Worm (Caenorhabditis elegans): ENCODE data around the gene F44D12.16.
A peak's percentile ranks its signal among the peaks of the same experiment; 100 is the strongest.

F44D12.16 gene

ce11 chrIV:10009536-10009935, 19.3 kb upstream of the F44D12.16 start, which contains the start of gene magu-4:
TSS of gene magu-4 (plus strand) at chrIV:10009753.
- TF ChIP-seq daf-19 (GFP tag; conservative IDR thresholded peaks at IDR 0.05): no peak
- TF ChIP-seq aha-1 (tag): peak; percentile 60

ce11 chrIV:10016977-10017376, 11.9 kb upstream of the F44D12.16 start, which contains the start of gene ent-7:
TSS of gene ent-7 (plus strand) at chrIV:10017277.
- no peak for TF ChIP-seq nhr-10 (tag; optimal IDR thresholded peaks at IDR 0.05)
- no peak for TF ChIP-seq zfp-3 (GFP tag; conservative IDR thresholded peaks at IDR 0.05)
- TF ChIP-seq dve-1 (tag; optimal IDR thresholded peaks at IDR 0.05; ENCODE audit: insufficient read depth): no peak
- TF ChIP-seq cey-2 (tag; optimal IDR thresholded peaks at IDR 0.05; ENCODE audit: borderline replicate concordance, insufficient read depth): no peak
- no peak for TF ChIP-seq zip-2 (tag; optimal IDR thresholded peaks at IDR 0.05)
- no peak for TF ChIP-seq egl-27 (tag; optimal IDR thresholded peaks at IDR 0.05)
- no peak for TF ChIP-seq tag-97 (GFP tag; IDR thresholded peaks at IDR 0.05)
- no peak for TF ChIP-seq pha-4 (GFP tag; IDR thresholded peaks at IDR 0.05)
- no peak for TF ChIP-seq pha-4 (tag; optimal IDR thresholded peaks at IDR 0.05)

ce11 chrIV:10017633-10018032, 11.2 kb upstream of the F44D12.16 start, which contains the start of gene F44D12.2:
TSS of gene F44D12.2 (minus strand) at chrIV:10017733.
- TF ChIP-seq hif-1 (tag; optimal IDR thresholded peaks at IDR 0.05) (no peak), daf-16 (GFP tag; optimal IDR thresholded peaks at IDR 0.05) (no peak), daf-16 (tag; optimal IDR thresholded peaks at IDR 0.05) (peak; percentile 37), zfp-3 (GFP tag; conservative IDR thresholded peaks at IDR 0.05) (no peak), duxl-1 (tag; optimal IDR thresholded peaks at IDR 0.05; ENCODE audit: poor library complexity) (no peak), F37D6.2 (tag; optimal IDR thresholded peaks at IDR 0.05) (no peak), mxl-3 (GFP tag; optimal IDR thresholded peaks at IDR 0.05) (no peak), F26F4.8 (GFP tag; conservative IDR thresholded peaks at IDR 0.05) (no peak), nhr-11 (tag; optimal IDR thresholded peaks at IDR 0.05) (no peak), unc-39 (tag; optimal IDR thresholded peaks at IDR 0.05) (no peak), unc-62 (GFP tag; optimal IDR thresholded peaks at IDR 0.05 in 1 of 2) (no peak), unc-62 (tag; optimal IDR thresholded peaks at IDR 0.05) (no peak), nhr-111 (GFP tag; optimal IDR thresholded peaks at IDR 0.05) (no peak), aly-2 (tag; optimal IDR thresholded peaks at IDR 0.05) (no peak), sdz-12 (GFP tag; optimal IDR thresholded peaks at IDR 0.05) (no peak), aha-1 (tag) (peak; percentile 6), lim-7 (GFP tag; IDR thresholded peaks at IDR 0.05) (no peak), nhr-28 (tag; optimal IDR thresholded peaks at IDR 0.05) (peak; percentile 76), tra-1 (GFP tag; IDR thresholded peaks at IDR 0.05) (no peak), ZK546.5 (tag; optimal IDR thresholded peaks at IDR 0.05) (no peak), tag-97 (GFP tag; IDR thresholded peaks at IDR 0.05) (no peak)

ce11 chrIV:10021283-10021682, 7.6 kb upstream of the F44D12.16 start, which contains the start of gene F44D12.19:
TSS of gene F44D12.19 (plus strand) at chrIV:10021583.
- no peak for TF ChIP-seq cey-2 (tag; optimal IDR thresholded peaks at IDR 0.05; ENCODE audit: borderline replicate concordance, insufficient read depth)
- TF ChIP-seq mdt-29 (GFP tag; IDR thresholded peaks at IDR 0.05): no peak
- TF ChIP-seq daf-16 (GFP tag; optimal IDR thresholded peaks at IDR 0.05): no peak
- no peak for TF ChIP-seq daf-16 (tag; optimal IDR thresholded peaks at IDR 0.05)
- no peak for TF ChIP-seq Y5F2A.4 (GFP tag; optimal IDR thresholded peaks at IDR 0.05)
- no peak for TF ChIP-seq R02D3.7 (tag; optimal IDR thresholded peaks at IDR 0.05)
- no peak for TF ChIP-seq dve-1 (tag; optimal IDR thresholded peaks at IDR 0.05; ENCODE audit: insufficient read depth)
- no peak for TF ChIP-seq mes-2 (tag; optimal IDR thresholded peaks at IDR 0.05; ENCODE audit: poor library complexity, severe bottlenecking)
- no peak for TF ChIP-seq ceh-82 (tag; optimal IDR thresholded peaks at IDR 0.05)
- no peak for TF ChIP-seq nhr-76 (tag; optimal IDR thresholded peaks at IDR 0.05)
- TF ChIP-seq tra-1 (GFP tag; IDR thresholded peaks at IDR 0.05): no peak
- no peak for TF ChIP-seq lim-7 (GFP tag; IDR thresholded peaks at IDR 0.05)
- TF ChIP-seq sdz-12 (GFP tag; optimal IDR thresholded peaks at IDR 0.05): no peak
